Worm (Caenorhabditis elegans) whole organism, young adult: ENCODE data around the gene grl-18.

ENCODE experiments used
- F39B2.1 ChIP-seq: fragments of 200-800 bp; sonication (Bioruptor generic); IDR thresholded peaks from 2 replicates; pipeline ENCODE4 v1.3.6; 2022; ENCODE audit warnings: missing genetic modification reagents, missing genetic modification characterization, missing compliant biosample characterization
- Y95B8A.8 ChIP-seq: fragments of 200-800 bp; sonication (Bioruptor generic); IDR thresholded peaks from 2 replicates; pipeline ENCODE4 v1.3.6; 2022; ENCODE audit warnings: missing genetic modification reagents, missing genetic modification characterization, missing compliant biosample characterization
- cebp-1 ChIP-seq, 2 experiments: fragments of 200-800 bp in 1 of 2; sonication (Bioruptor generic) in 1 of 2; sonication (generic microtip) in 1 of 2; IDR thresholded peaks in 1 of 2; optimal IDR thresholded peaks in 1 of 2; 2 replicates each; pipeline versions ENCODE4 v1.3.6 to Lab custom; 2017 to 2022; ENCODE audit warnings: missing compliant biosample characterization in 2 of 2, missing genetic modification characterization in 2 of 2, mild to moderate bottlenecking in 1 of 2, missing genetic modification reagents in 1 of 2, moderate library complexity in 1 of 2
- ceh-91 ChIP-seq: fragments of 200-800 bp; sonication (Bioruptor generic); IDR thresholded peaks from 2 replicates; pipeline ENCODE4 v1.3.6; 2022; ENCODE audit warnings: missing genetic modification reagents, missing genetic modification characterization, missing compliant biosample characterization
- fkh-3 ChIP-seq: sonication (generic microtip); optimal IDR thresholded peaks from 2 replicates; lab custom pipeline; 2016; ENCODE audit warnings: mild to moderate bottlenecking, missing genetic modification characterization, missing compliant biosample characterization
- lin-35 ChIP-seq, 3 experiments: fragments of 150-350 bp in 2 of 3; sonication (generic microtip) in 1 of 3; optimal IDR thresholded peaks; 2 replicates each; lab custom pipeline; 2014 to 2018; ENCODE audit warnings: missing biosample characterization in 3 of 3, missing genetic modification characterization in 3 of 3, missing genetic modification reagents in 3 of 3
- ztf-28 ChIP-seq: fragments of 200-800 bp; sonication (Bioruptor generic); IDR thresholded peaks from 2 replicates; pipeline ENCODE4 v1.3.6; 2022; ENCODE audit warnings: missing genetic modification reagents, missing genetic modification characterization, missing compliant biosample characterization

ce11 chrV:5509966-5510365 is 21.3 kb upstream of the grl-18 start:
- TF ChIP-seq fkh-3 (tag; lab: Kevin White, UChicago) (no peak), cebp-1 (GFP tag; IDR thresholded peaks at IDR 0.05; lab: Robert Waterston, UW) (no peak), cebp-1 (tag; optimal IDR thresholded peaks at IDR 0.05; lab: Kevin White, UChicago) (no peak), ztf-28 (GFP tag; lab: Robert Waterston, UW) (no peak), ceh-91 (GFP tag; lab: Robert Waterston, UW) (no peak), Y95B8A.8 (GFP tag; lab: Robert Waterston, UW) (no peak), lin-35 (GFP tag; optimal IDR thresholded peaks at IDR 0.05; lab: Kevin White, UChicago) (no peak), F39B2.1 (GFP tag; lab: Robert Waterston, UW) (no peak)
